Fruit fly (Drosophila melanogaster): ENCODE results near the gene Atg8a.

Atg8a gene

DNA sequence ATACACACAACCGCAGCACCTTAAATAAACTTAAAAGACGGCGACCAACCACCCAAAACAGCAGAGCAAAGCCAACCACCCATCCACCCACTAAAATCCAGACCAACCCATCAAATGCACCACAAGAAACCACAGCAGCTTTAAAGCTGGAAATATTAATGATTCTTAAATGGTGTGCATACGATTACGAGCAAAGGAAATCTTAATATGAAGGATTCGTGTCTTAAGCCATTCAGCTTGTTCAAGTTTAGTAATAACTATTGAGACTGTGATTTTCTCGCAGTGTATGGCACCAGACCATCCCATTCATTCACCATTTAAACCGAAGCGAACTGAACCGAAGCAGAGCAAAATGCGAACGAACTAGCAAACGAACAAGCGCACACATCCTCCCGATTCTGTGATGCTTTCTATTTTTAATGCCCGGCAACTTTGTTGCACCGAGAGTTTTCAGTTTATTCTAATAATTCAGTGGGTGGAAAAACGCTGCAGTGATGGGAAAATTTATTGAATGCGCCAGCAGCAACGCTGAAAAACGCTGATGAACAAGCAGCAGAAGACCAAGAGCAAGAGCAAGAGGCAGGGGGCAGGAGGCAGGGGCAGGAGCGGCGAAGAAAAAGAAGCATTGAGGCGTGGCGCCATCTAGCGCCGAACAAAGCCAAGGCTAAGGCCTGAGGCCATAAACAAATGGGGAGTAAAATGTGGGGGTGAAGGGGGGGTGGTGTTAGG is 30.6 kb downstream of the Atg8a start (continued):
- TF ChIP-seq CoRest (tag; optimal IDR thresholded peaks at IDR 0.05): peak; percentile 86
- TF ChIP-seq CG7271 (tag; optimal IDR thresholded peaks at IDR 0.05): no peak
- TF ChIP-seq CG11560 (tag; IDR thresholded peaks at IDR 0.05): peak; percentile 58; the same call in 1 of the 3 replicates
- TF ChIP-seq YL-1 (GFP tag; optimal IDR thresholded peaks at IDR 0.05): no peak
- TF ChIP-seq Lpt (GFP tag; optimal IDR thresholded peaks at IDR 0.05): no peak
- TF ChIP-seq CG11695 (GFP tag; IDR thresholded peaks at IDR 0.05): peak; percentile 80
- TF ChIP-seq CHES-1-like (GFP tag; optimal IDR thresholded peaks at IDR 0.05): peak; percentile 85
- no peak for TF ChIP-seq CG1832 (GFP tag; optimal IDR thresholded peaks at IDR 0.05)
- TF ChIP-seq CG8944 (GFP tag; optimal IDR thresholded peaks at IDR 0.05): peak; percentile 55
- TF ChIP-seq her (GFP tag; optimal IDR thresholded peaks at IDR 0.05): peak; percentile 62
- TF ChIP-seq CG16815 (GFP tag; optimal IDR thresholded peaks at IDR 0.05): peak; percentile 67
- no peak for TF ChIP-seq luna (GFP tag; optimal IDR thresholded peaks at IDR 0.05)
- TF ChIP-seq CG15696 (tag; optimal IDR thresholded peaks at IDR 0.05): no peak
- TF ChIP-seq CG13123 (GFP tag; optimal IDR thresholded peaks at IDR 0.05): peak; percentile 13
- no peak for TF ChIP-seq Bgb (GFP tag; IDR thresholded peaks at IDR 0.05; ENCODE audit: partially characterized antibody)
- TF ChIP-seq Usf (GFP tag; optimal IDR thresholded peaks at IDR 0.05): peak; percentile 24
- TF ChIP-seq klu (GFP tag; IDR thresholded peaks at IDR 0.05): peak; percentile 67
- TF ChIP-seq chif (GFP tag; optimal IDR thresholded peaks at IDR 0.05): peak; percentile 69 to 74
- TF ChIP-seq btn (GFP tag; optimal IDR thresholded peaks at IDR 0.05): peak; percentile 86
- peak; percentile 70 for TF ChIP-seq gcm (GFP tag; optimal IDR thresholded peaks at IDR 0.05)
- TF ChIP-seq CG7786 (GFP tag; optimal IDR thresholded peaks at IDR 0.05): peak; percentile 89
- peak; percentile 35 for TF ChIP-seq TFAM (GFP tag; optimal IDR thresholded peaks at IDR 0.05)
- no peak for TF ChIP-seq CG31224 (GFP tag; IDR thresholded peaks at IDR 0.05)
- peak; percentile 88 for TF ChIP-seq Ssrp (tag; optimal IDR thresholded peaks at IDR 0.05)
- TF ChIP-seq cwo (GFP tag; optimal IDR thresholded peaks at IDR 0.05): peak; percentile 83
- TF ChIP-seq BEAF-32 (GFP tag; optimal IDR thresholded peaks at IDR 0.05): no peak
- TF ChIP-seq Vsx1 (GFP tag; optimal IDR thresholded peaks at IDR 0.05): peak; percentile 73
- peak; percentile 60 for TF ChIP-seq maf-S (GFP tag; optimal IDR thresholded peaks at IDR 0.05)
- no peak for TF ChIP-seq Dref (GFP tag; IDR thresholded peaks at IDR 0.05)
- no peak for TF ChIP-seq CG3065 (GFP tag; optimal IDR thresholded peaks at IDR 0.05)
- TF ChIP-seq Ravus (GFP tag; IDR thresholded peaks at IDR 0.05): peak; percentile 67
- peak; percentile 82 for TF ChIP-seq CG15601 (tag; optimal IDR thresholded peaks at IDR 0.05)
- TF ChIP-seq PHDP (tag; optimal IDR thresholded peaks at IDR 0.05): peak; percentile 88
- TF ChIP-seq Camta (GFP tag; optimal IDR thresholded peaks at IDR 0.05): peak; percentile 70
- peak; percentile 70 for TF ChIP-seq CG9437 (GFP tag; optimal IDR thresholded peaks at IDR 0.05)
- no peak for TF ChIP-seq lbe (GFP tag; optimal IDR thresholded peaks at IDR 0.05)
- peak; percentile 83 for TF ChIP-seq Mad (GFP tag; optimal IDR thresholded peaks at IDR 0.05)
- peak; percentile 95 for TF ChIP-seq dmrt99B (tag; optimal IDR thresholded peaks at IDR 0.05)
- no peak; the same call in 1 of the 2 replicates for TF ChIP-seq Gsc (GFP tag; IDR thresholded peaks at IDR 0.05)
- TF ChIP-seq CG6791 (GFP tag; IDR thresholded peaks at IDR 0.05; ENCODE audit: partially characterized antibody): no peak
- TF ChIP-seq Tbp (GFP tag; optimal IDR thresholded peaks at IDR 0.05): no peak
- peak; percentile 77 for TF ChIP-seq pnt (GFP tag; optimal IDR thresholded peaks at IDR 0.05)
- peak; percentile 87 for TF ChIP-seq CG9609 (GFP tag; optimal IDR thresholded peaks at IDR 0.05)
- peak; percentile 83 for TF ChIP-seq Rfx (GFP tag; IDR thresholded peaks at IDR 0.05)
- peak; percentile 93 for TF ChIP-seq CG12071 (GFP tag; optimal IDR thresholded peaks at IDR 0.05)
- TF ChIP-seq jing (GFP tag; optimal IDR thresholded peaks at IDR 0.05): peak; percentile 77
- TF ChIP-seq onecut (GFP tag; IDR thresholded peaks at IDR 0.05): peak; percentile 77
- TF ChIP-seq CG10274 (GFP tag; optimal IDR thresholded peaks at IDR 0.05): peak; percentile 53
- TF ChIP-seq aop (GFP tag; IDR thresholded peaks at IDR 0.05): peak; percentile 74; the same call in 1 of the 2 replicates
- TF ChIP-seq HLHmδ (GFP tag; optimal IDR thresholded peaks at IDR 0.05): no peak
